Worm (Caenorhabditis elegans): Measurements from ENCODE around the gene C02E7.8.

The C02E7.8 gene

DNA sequence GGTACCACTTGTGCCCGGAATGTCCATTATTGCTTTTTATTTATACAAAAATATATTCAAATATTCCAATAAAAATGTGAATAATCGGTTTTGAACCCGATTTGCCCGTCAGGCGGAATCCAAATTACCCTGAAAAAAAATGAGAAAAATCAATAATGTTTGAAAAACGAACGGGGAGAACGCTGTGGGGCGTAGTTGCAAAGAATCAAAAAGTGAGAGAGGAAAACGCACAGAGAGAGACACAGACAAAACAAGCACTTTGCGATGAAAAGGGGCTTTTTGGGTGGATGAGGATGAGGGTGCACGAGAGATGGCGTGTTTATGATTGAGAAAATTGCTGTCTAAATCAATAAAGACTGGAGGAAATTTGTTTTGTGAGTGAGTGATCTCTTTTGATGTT, 42.4 kb upstream of the C02E7.8 start, which contains the start of gene tam-1:
tam-1 (minus strand) TSS at position 135 of the 400 bp plus-strand sequence.
- TF ChIP-seq pes-1 (GFP tag; IDR thresholded peaks at IDR 0.05) (no peak), hmg-4 (GFP tag; optimal IDR thresholded peaks at IDR 0.05) (peak; percentile 30), flt-1 (GFP tag; IDR thresholded peaks at IDR 0.05) (no peak), tbx-11 (GFP tag; IDR thresholded peaks at IDR 0.05) (no peak), aly-1 (tag; optimal IDR thresholded peaks at IDR 0.05) (no peak), ama-1 (optimal IDR thresholded peaks at IDR 0.05) (no peak), sea-1 (GFP tag; conservative IDR thresholded peaks at IDR 0.05) (no peak), F13C5.2 (tag; optimal IDR thresholded peaks at IDR 0.05) (peak; percentile 39)

DNA sequence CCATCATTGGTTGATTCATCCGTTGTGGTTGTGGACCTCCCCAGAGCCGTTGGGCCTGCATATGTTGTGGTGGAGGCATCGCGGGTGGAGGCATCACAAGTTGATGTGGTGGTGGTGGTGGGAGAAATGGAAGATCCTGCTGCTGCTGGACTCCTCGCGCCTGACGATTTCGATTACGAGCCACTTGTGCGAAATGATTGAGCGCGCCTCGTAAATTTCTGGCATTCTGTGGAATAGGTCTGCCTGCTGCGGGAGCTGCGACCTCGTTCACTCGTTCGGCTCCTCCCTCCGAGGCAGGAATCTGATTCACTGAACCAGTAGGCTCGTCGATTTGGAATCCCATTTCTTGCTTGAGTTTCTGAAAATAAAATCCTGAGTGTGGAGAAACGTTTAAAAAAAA, 40.1 kb upstream of the C02E7.8 start:
- TF ChIP-seq scrt-1 (GFP tag; IDR thresholded peaks at IDR 0.05) (0 out of 2 replicates have a peak, but pooled peaks have one; percentile 30), pes-1 (GFP tag; IDR thresholded peaks at IDR 0.05) (no peak)

DNA sequence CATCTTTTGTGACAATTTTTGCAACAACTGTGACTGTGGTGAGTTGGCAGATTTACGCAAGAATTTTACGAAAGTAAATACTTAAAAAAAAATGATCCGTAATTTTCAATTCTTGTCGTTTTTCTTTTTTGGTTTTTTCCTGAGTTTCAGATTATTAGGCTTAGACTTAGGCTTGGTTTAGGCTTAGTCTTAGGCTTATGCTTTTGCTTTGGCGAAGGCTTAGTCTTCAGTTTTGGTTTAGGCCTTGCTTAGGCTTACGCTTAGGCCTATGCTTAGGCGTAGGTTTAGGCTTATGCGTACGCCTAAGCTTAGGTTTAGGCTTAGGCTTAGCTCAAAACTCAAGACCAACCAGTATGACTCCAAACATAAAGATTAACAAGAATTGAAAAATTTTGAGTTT, 37.0 kb upstream of the C02E7.8 start:
- no peak for TF ChIP-seq hmbx-1 (tag; optimal IDR thresholded peaks at IDR 0.05)
- TF ChIP-seq ceh-36 (tag; optimal IDR thresholded peaks at IDR 0.05): peak; percentile 48

DNA sequence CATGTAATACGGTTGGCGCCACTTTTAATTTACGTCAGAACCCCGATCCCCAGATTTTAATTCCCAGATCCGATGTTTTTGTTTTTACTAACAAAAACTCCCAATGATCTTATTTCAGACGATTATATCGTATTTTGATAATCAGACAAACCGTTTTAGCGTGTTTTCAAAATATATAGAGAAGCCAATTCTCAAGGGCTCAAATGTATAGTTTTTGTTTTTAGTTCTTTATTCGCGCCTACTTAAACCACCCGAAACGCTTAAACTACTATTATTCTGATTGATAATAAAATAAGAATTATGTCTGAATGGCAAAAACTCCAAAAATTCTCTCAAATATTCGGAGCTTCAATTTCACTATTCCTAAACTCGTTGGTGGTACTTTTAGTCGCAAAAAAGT, 35.9 kb upstream of the C02E7.8 start, which contains the start of gene str-208:
str-208 (plus strand) TSS at position 301 of the 400 bp plus-strand sequence.
- TF ChIP-seq F13C5.2 (tag; optimal IDR thresholded peaks at IDR 0.05): no peak
- TF ChIP-seq ceh-36 (tag; optimal IDR thresholded peaks at IDR 0.05): no peak
- TF ChIP-seq B0310.2 (tag; optimal IDR thresholded peaks at IDR 0.05): no peak
- TF ChIP-seq aly-1 (tag; optimal IDR thresholded peaks at IDR 0.05): no peak
- TF ChIP-seq sea-1 (GFP tag; conservative IDR thresholded peaks at IDR 0.05): no peak
- no peak for TF ChIP-seq pes-1 (GFP tag; IDR thresholded peaks at IDR 0.05)
- no peak for TF ChIP-seq hmbx-1 (tag; optimal IDR thresholded peaks at IDR 0.05)
- no peak for TF ChIP-seq tbx-37 (GFP tag; conservative IDR thresholded peaks at IDR 0.05)

DNA sequence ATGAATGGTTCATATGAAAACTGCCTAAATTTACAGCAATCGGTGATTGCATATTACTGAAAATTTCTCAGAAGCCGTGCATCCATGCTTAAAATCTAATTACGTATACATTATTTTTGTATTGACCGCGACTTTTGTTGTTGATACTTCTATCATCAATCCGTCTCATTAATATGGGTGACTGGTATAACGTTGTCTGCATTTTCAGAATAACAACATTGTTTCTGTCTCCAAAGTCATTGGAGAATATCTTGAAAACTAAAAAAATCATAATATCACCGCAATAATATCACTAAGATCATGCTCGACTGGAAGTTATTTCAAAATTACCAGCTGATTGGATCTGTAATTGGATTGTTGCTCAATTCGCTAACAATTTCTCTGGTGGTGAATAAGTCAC, 30.8 kb upstream of the C02E7.8 start, which contains the start of gene str-207:
str-207 (plus strand) TSS at position 301 of the 400 bp plus-strand sequence.
- TF ChIP-seq tbx-37 (GFP tag; conservative IDR thresholded peaks at IDR 0.05) (no peak), B0310.2 (tag; optimal IDR thresholded peaks at IDR 0.05) (no peak), F13C5.2 (tag; optimal IDR thresholded peaks at IDR 0.05) (no peak), hnd-1 (tag; optimal IDR thresholded peaks at IDR 0.05) (no peak), flt-1 (GFP tag; IDR thresholded peaks at IDR 0.05) (no peak), hmg-4 (GFP tag; optimal IDR thresholded peaks at IDR 0.05) (no peak), ama-1 (optimal IDR thresholded peaks at IDR 0.05) (no peak), scrt-1 (GFP tag; IDR thresholded peaks at IDR 0.05) (no peak), ets-7 (tag; optimal IDR thresholded peaks at IDR 0.05) (no peak), ceh-13 (GFP tag; optimal IDR thresholded peaks at IDR 0.05) (no peak), hmbx-1 (tag; optimal IDR thresholded peaks at IDR 0.05) (no peak), pes-1 (GFP tag; IDR thresholded peaks at IDR 0.05) (no peak), tra-4 (tag; optimal IDR thresholded peaks at IDR 0.05) (no peak)

DNA sequence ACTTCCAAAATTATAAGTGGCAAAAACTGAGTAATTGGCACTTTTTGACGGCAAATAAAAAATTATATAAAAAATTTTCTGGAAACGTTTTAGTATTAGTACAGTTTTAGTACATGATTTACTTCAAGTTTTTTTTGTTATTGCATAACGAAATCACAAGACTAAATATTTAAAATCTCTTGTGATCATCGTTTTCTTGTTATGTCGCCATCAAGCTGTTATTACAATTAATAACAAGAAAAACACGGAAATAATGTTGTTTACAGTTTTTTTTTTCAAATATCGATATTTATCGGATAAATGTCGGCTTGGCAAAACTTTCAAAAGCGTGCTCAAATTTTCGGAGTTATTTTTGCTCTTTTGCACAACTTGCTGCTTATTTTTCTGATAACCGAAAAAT, 28.0 kb upstream of the C02E7.8 start, which contains the start of gene str-209:
str-209 (plus strand) TSS at position 301 of the 400 bp plus-strand sequence.
- TF ChIP-seq ceh-36 (tag; optimal IDR thresholded peaks at IDR 0.05) (no peak), ama-1 (optimal IDR thresholded peaks at IDR 0.05) (no peak), hmbx-1 (tag; optimal IDR thresholded peaks at IDR 0.05) (no peak), pes-1 (GFP tag; IDR thresholded peaks at IDR 0.05) (no peak), B0310.2 (tag; optimal IDR thresholded peaks at IDR 0.05) (no peak), ets-7 (tag; optimal IDR thresholded peaks at IDR 0.05) (no peak), tra-4 (tag; optimal IDR thresholded peaks at IDR 0.05) (no peak), hnd-1 (tag; optimal IDR thresholded peaks at IDR 0.05) (no peak), hmg-4 (GFP tag; optimal IDR thresholded peaks at IDR 0.05) (no peak), sea-1 (GFP tag; conservative IDR thresholded peaks at IDR 0.05) (no peak), aly-1 (tag; optimal IDR thresholded peaks at IDR 0.05) (no peak), flt-1 (GFP tag; IDR thresholded peaks at IDR 0.05) (no peak)

DNA sequence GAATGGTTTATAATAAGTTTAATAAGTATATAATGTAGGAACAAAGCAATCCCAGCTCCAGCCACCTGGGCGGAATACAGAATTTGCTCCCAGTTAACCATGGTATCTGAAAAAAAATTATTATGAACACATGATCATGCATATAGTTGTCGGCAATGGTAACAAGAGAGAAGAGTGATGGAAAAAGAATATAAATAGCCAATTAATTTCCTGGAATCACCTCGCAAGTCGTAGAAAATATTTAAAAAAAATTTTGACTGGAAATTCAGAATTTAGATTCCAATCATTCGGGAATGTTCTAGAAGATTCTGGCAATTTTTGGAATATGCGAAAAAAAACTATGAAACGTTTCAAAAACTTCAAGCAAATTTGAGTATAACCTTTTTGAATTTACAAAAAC, 23.6 kb upstream of the C02E7.8 start, which contains the start of gene str-211:
str-211 (minus strand) TSS at position 101 of the 400 bp plus-strand sequence.
- TF ChIP-seq ceh-13 (GFP tag; optimal IDR thresholded peaks at IDR 0.05): no peak
- no peak for TF ChIP-seq hnd-1 (tag; optimal IDR thresholded peaks at IDR 0.05)
- no peak for TF ChIP-seq ama-1 (optimal IDR thresholded peaks at IDR 0.05)
- TF ChIP-seq pes-1 (GFP tag; IDR thresholded peaks at IDR 0.05): no peak
- TF ChIP-seq tbx-37 (GFP tag; conservative IDR thresholded peaks at IDR 0.05): no peak
- TF ChIP-seq B0310.2 (tag; optimal IDR thresholded peaks at IDR 0.05): no peak
- no peak for TF ChIP-seq ceh-36 (tag; optimal IDR thresholded peaks at IDR 0.05)
- no peak for TF ChIP-seq tra-4 (tag; optimal IDR thresholded peaks at IDR 0.05)
- TF ChIP-seq ets-7 (tag; optimal IDR thresholded peaks at IDR 0.05): no peak

DNA sequence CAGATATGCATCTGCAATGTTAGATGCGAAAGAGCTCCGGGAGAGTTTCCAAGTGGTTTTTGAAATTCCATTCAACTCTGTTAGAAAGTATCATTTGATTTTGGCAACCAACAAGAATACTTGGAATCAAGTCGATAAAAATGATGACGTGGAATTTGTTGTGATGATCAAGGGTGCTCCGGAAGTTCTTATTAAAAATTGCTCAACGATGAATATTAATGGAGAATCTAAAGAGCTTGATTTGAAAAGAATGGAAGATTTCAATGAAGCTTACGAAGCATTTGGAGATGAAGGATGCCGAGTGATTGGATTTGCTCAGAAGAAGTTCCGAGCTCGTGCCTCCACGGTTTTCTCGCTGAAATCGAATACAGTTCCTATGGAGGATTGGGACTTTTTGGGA, 16.7 kb upstream of the C02E7.8 start:
- TF ChIP-seq ceh-36 (tag; optimal IDR thresholded peaks at IDR 0.05) (no peak), B0310.2 (tag; optimal IDR thresholded peaks at IDR 0.05) (no peak), ets-7 (tag; optimal IDR thresholded peaks at IDR 0.05) (no peak), tra-4 (tag; optimal IDR thresholded peaks at IDR 0.05) (no peak), hmbx-1 (tag; optimal IDR thresholded peaks at IDR 0.05) (no peak), aly-1 (tag; optimal IDR thresholded peaks at IDR 0.05) (no peak), hmg-4 (GFP tag; optimal IDR thresholded peaks at IDR 0.05) (no peak), tbx-37 (GFP tag; conservative IDR thresholded peaks at IDR 0.05) (no peak), flt-1 (GFP tag; IDR thresholded peaks at IDR 0.05) (no peak), ama-1 (optimal IDR thresholded peaks at IDR 0.05) (no peak), sea-1 (GFP tag; conservative IDR thresholded peaks at IDR 0.05) (no peak), scrt-1 (GFP tag; IDR thresholded peaks at IDR 0.05) (no peak), ceh-13 (GFP tag; optimal IDR thresholded peaks at IDR 0.05) (no peak), F13C5.2 (tag; optimal IDR thresholded peaks at IDR 0.05) (no peak), pes-1 (GFP tag; IDR thresholded peaks at IDR 0.05) (no peak), tbx-11 (GFP tag; IDR thresholded peaks at IDR 0.05) (no peak), hnd-1 (tag; optimal IDR thresholded peaks at IDR 0.05) (no peak)

All from whole organism, early embryonic.